Worm (Caenorhabditis elegans) whole organism, L1 larva: ENCODE results near the gene pals-16.
A peak's percentile ranks its signal among the peaks of the same experiment; 100 is the strongest.

Experiments
- ama-1 ChIP-seq: fragments of 150-350 bp; optimal IDR thresholded peaks from 2 replicates; lab custom pipeline; 2014
- dsc-1 ChIP-seq: sonication (generic microtip); optimal IDR thresholded peaks from 2 replicates; lab custom pipeline; 2016; ENCODE audit warnings: mild to moderate bottlenecking, missing genetic modification characterization, missing compliant biosample characterization
- efl-1 ChIP-seq, 4 experiments: fragments of 150-350 bp; optimal IDR thresholded peaks in 3 of 4; peaks in 1 of 4; 1 replicate in 1 of 4; 2 replicates in 3 of 4; lab custom pipeline; 2014; ENCODE audit warnings: missing biosample characterization in 2 of 4, missing genetic modification characterization in 2 of 4, missing genetic modification reagents in 2 of 4
- jun-1 ChIP-seq: fragments of 150-350 bp; optimal IDR thresholded peaks from 2 replicates; lab custom pipeline; 2014; ENCODE audit warnings: missing biosample characterization, missing genetic modification reagents, missing genetic modification characterization
- lsy-2 ChIP-seq, 2 experiments: fragments of 150-350 bp; optimal IDR thresholded peaks; 2 replicates each; lab custom pipeline; 2014; ENCODE audit warnings: missing biosample characterization in 2 of 2, missing genetic modification characterization in 2 of 2
- nhr-12 ChIP-seq: sonication (generic microtip); optimal IDR thresholded peaks from 2 replicates; lab custom pipeline; 2017; ENCODE audit warnings: missing biosample characterization, missing genetic modification characterization
- unc-130 ChIP-seq: fragments of 150-350 bp; optimal IDR thresholded peaks from 2 replicates; lab custom pipeline; 2017; ENCODE audit warnings: missing biosample characterization, missing genetic modification characterization, inconsistent platforms
- unc-62 ChIP-seq: fragments of 150-350 bp; optimal IDR thresholded peaks from 2 replicates; lab custom pipeline; 2014; ENCODE audit warnings: missing biosample characterization, missing genetic modification reagents, missing genetic modification characterization

ce11 chrIII:1429920-1430437, 30.2 kb downstream of the pals-16 start:
- TF ChIP-seq lsy-2 (tag; optimal IDR thresholded peaks at IDR 0.05; lab: Kevin White, UChicago) (peak; percentile 40 to 51), unc-130 (tag; lab: Kevin White, UChicago) (no peak), nhr-12 (tag; lab: Kevin White, UChicago) (no peak), dsc-1 (tag; lab: Kevin White, UChicago) (no peak), ama-1 (lab: Kevin White, UChicago) (no peak), unc-62 (no peak), efl-1 (optimal IDR thresholded peaks at IDR 0.05; lab: Kevin White, UChicago) (peak; percentile 23 to 25), efl-1 (GFP tag; optimal IDR thresholded peaks at IDR 0.05 in 1 of 2; lab: Kevin White, UChicago) (peak; percentile 53 to 91), jun-1 (tag; lab: Kevin White, UChicago) (no peak)
